Fruit fly (Drosophila melanogaster) Kc167 (cell line): ENCODE results near the gene CG42238.

Experiments used
- Myc ChIP-seq: fragments of >200 bp; optimal IDR thresholded peaks from 2 replicates; lab custom pipeline; 2017; ENCODE audit warnings: missing external identifiers
- Sin3A ChIP-seq: fragments of >200 bp; optimal IDR thresholded peaks from 2 replicates; lab custom pipeline; 2018; ENCODE audit warnings: missing external identifiers
- h ChIP-seq: fragments of >200 bp; optimal IDR thresholded peaks from 3 replicates; lab custom pipeline; 2018; ENCODE audit warnings: missing external identifiers
- insv ChIP-seq: fragments of >200 bp; optimal IDR thresholded peaks from 3 replicates; lab custom pipeline; 2018; ENCODE audit warnings: missing external identifiers
- psq ChIP-seq: fragments of >200 bp; optimal IDR thresholded peaks from 2 replicates; lab custom pipeline; 2017; ENCODE audit warnings: missing external identifiers
- ttk ChIP-seq: sonication (Bioruptor generic); optimal IDR thresholded peaks from 2 replicates; lab custom pipeline; 2017; ENCODE audit warnings: missing external identifiers

Gene CG42238

dm6 chr2L:20965001-20965400 lies 87.0 kb downstream of the CG42238 start:
- TF ChIP-seq Myc, result no peak
- TF ChIP-seq h, result no peak
- no peak for TF ChIP-seq Sin3A (lab: Kevin White, UChicago)
- no peak for TF ChIP-seq ttk (lab: Kevin White, UChicago)
- TF ChIP-seq psq (lab: Kevin White, UChicago), result no peak
- no peak for TF ChIP-seq insv

DNA sequence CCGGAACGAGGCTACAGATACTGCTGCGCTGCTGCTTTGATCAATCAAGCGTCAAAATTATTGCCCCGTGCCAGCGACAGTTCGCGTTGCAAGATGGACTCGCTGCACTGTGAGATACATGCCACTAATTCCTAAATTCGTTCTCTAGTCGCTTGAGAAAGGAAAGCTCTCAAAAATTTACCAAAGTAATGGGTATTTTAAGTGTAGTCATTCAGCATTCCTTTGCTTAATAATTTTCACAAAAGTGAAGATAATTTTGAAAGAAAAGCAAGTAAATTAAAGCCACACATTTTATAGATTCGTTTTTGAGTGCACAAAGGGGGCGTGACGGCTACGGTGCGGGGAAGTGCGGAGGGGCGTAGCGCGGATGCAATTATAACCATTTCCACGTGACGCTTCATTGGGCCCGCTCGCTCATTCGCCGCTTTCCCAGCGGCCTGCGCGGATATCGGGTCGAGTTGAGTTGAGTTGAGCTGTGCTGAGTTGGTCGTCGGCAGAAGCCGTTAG lies 91.9 kb downstream of the CG42238 start:
- TF ChIP-seq Sin3A (lab: Kevin White, UChicago), result no peak
- TF ChIP-seq ttk (lab: Kevin White, UChicago), result no peak
- TF ChIP-seq psq (lab: Kevin White, UChicago), result no peak
- TF ChIP-seq h, result no peak

DNA sequence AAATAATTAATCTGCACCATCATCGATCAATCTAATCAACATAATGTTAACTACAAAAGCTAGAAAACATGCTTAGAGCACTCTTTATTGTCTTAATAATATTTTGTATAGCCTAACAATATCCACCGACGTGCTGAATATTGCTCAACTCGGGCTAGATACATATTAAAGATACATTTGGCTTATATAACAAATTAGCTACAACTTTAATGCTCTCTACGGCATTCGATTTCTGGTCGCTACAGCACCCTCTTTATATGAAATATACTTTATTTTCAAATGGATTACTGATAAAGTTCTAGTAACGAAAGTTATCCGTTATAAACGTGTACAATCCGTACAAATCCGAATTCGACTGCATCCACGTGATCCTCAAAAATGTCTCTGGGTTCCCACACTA lies 94.0 kb downstream of the CG42238 start:
- TF ChIP-seq insv (no peak), Myc (no peak), h (no peak), ttk (lab: Kevin White, UChicago) (no peak), Sin3A (lab: Kevin White, UChicago) (no peak), psq (lab: Kevin White, UChicago) (no peak)

DNA sequence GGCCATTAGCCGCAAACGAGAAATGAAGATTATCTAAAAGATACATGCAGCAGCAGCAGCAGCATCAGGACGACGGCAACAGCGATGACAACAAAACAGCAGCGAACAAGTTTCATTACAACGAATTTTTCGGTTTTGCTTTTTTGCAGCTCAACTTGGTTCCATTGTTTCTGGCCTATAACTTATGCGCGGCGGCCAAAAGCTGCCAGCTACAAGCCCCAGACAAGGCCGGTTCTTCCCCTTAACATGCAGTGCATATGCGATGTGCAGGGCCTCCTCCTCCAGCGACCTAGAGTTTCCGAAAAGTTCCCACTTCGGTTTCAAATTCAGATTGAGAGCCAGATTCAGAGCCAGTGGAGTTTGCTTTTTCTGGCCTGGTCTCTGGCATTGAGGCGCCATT lies 94.7 kb downstream of the CG42238 start:
- no peak for TF ChIP-seq insv
- TF ChIP-seq h, result no peak
- no peak for TF ChIP-seq Myc
- no peak for TF ChIP-seq psq (lab: Kevin White, UChicago)
- TF ChIP-seq ttk (lab: Kevin White, UChicago), result no peak
- TF ChIP-seq Sin3A (lab: Kevin White, UChicago), result no peak

dm6 chr2L:20956836-20957235 lies 95.1 kb downstream of the CG42238 start:
- TF ChIP-seq h, result no peak
- no peak for TF ChIP-seq Sin3A (lab: Kevin White, UChicago)
- TF ChIP-seq insv, result no peak
- TF ChIP-seq Myc, result no peak
- no peak for TF ChIP-seq psq (lab: Kevin White, UChicago)
- no peak for TF ChIP-seq ttk (lab: Kevin White, UChicago)

DNA sequence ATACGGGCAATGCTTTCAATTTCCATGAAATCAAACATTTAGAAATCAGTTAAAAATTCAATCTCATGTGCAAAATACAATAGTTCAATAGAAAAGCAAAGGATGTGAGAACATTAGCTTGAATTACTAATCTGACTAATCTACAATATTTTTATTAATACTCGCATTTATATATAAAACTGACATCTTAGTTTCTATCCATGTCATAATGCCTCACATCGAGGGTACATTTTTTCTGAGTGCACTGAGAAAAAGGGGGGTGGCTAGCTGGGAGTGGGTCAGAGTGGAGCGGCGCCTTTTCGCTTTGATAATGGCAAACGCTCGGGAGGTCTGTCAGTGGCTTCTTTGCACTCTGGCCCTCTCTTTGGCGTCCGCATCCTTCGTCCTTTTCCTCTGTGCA lies 100.6 kb downstream of the CG42238 start:
- no peak for TF ChIP-seq Sin3A (lab: Kevin White, UChicago)
- TF ChIP-seq Myc, result no peak
- no peak for TF ChIP-seq insv
- TF ChIP-seq psq (lab: Kevin White, UChicago), result no peak
- no peak for TF ChIP-seq ttk (lab: Kevin White, UChicago)
- no peak for TF ChIP-seq h

- TF ChIP-seq Sin3A (lab: Kevin White, UChicago) (no peak), psq (lab: Kevin White, UChicago) (no peak), insv (no peak), Myc (no peak), h (no peak), ttk (lab: Kevin White, UChicago) (no peak)
Measured at dm6 chr2L:20950421-20951108, 101.4 kb downstream of the CG42238 start.

- TF ChIP-seq Sin3A (lab: Kevin White, UChicago) (no peak), h (no peak), Myc (no peak), insv (no peak), psq (lab: Kevin White, UChicago) (no peak), ttk (lab: Kevin White, UChicago) (no peak)
Measured at dm6 chr2L:20948625-20949024, 103.3 kb downstream of the CG42238 start.

DNA sequence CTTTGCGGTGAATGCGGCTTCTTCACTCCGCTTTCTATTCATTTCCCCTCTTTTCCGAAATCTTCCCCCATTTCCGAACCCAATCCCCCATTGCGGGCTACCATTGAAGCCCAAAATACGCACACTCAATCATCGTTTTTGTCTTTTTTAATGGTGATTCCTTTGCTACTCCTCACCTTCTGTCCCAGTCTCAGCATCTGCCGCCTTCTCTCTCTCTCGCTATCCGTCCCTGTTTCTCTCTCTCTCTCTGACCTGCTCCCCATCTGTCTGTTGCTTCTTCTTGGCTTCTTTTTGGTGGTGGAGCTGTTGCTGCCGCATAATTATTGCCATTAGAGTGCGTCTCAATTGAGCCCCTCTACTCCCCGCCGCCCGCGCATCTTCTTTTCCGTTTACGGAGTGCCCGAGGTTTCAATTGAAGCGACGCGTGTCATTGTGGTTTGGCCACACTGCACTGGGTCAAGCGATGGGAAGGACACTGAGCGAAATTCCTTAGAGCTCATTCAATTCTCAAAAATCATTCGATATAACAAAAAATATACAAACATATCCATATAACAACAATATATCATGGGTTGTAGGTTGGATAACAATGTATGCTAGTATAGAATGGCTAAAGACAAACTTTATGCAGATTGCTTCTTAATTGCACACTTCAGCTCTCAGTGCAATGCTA lies 106.9 kb downstream of the CG42238 start:
- TF ChIP-seq insv, result no peak
- no peak for TF ChIP-seq h
- no peak for TF ChIP-seq ttk (lab: Kevin White, UChicago)
- TF ChIP-seq Sin3A (lab: Kevin White, UChicago), result no peak
- TF ChIP-seq Myc, result no peak
- TF ChIP-seq psq (lab: Kevin White, UChicago), result no peak

DNA sequence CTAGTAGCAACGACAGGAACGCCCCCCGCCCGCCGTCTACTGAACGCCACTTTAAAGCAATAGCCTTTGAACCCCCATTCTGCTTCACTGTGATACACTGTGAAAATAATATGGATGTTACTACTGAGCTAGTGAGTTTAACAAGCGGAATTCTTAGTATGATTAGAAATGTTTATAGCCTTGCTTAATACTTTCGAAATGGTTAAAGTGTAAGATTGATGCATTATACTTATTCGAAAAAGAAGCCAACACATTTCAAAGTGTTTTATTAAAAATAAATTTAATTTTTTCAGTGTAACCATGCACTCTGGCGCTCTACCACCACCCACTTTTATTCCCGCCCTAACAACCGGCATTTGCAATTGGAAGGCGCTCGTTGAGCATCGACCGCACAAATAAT lies 107.6 kb downstream of the CG42238 start:
- no peak for TF ChIP-seq insv
- no peak for TF ChIP-seq Myc
- TF ChIP-seq h, result no peak
- no peak for TF ChIP-seq ttk (lab: Kevin White, UChicago)
- no peak for TF ChIP-seq Sin3A (lab: Kevin White, UChicago)
- no peak for TF ChIP-seq psq (lab: Kevin White, UChicago)

- TF ChIP-seq insv, result no peak
- no peak for TF ChIP-seq Sin3A (lab: Kevin White, UChicago)
- no peak for TF ChIP-seq psq (lab: Kevin White, UChicago)
- TF ChIP-seq ttk (lab: Kevin White, UChicago), result no peak
- TF ChIP-seq h, result no peak
- TF ChIP-seq Myc, result no peak
Measured at dm6 chr2L:20943148-20943547, 108.8 kb downstream of the CG42238 start.

DNA sequence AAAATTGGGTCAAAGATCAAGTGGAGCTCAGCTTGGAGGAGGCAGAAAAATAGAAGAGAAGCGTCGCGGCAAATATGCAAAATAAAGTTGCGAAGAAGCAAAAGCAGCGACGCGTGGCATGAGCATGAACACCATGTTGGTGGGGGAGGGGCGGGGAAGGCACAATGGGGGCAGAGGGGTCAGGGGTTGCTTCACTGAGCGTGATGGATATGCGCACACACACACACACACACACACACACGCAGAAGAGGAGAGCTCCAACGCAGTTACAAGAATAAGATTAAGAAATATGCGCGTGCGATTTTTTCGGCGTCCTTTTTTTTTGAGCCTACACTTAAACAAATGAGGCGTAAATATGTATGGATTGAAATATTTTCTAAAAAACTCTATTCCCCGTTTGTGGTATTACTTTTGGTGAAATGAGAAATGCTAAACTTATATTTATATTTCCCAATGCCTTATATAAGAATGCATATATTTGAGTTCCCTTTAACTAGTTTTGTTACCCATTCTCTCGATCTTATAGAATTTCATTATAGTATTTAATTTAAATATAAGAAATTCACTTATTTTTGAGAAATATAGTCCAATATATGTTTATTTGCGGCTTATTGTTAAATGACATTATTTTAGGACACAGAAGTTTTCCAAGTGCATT lies 109.6 kb downstream of the CG42238 start:
- TF ChIP-seq insv, result no peak
- TF ChIP-seq Sin3A (lab: Kevin White, UChicago), result no peak
- TF ChIP-seq Myc, result no peak
- no peak for TF ChIP-seq ttk (lab: Kevin White, UChicago)
- TF ChIP-seq h, result no peak
- no peak for TF ChIP-seq psq (lab: Kevin White, UChicago)
